Fruit fly (Drosophila melanogaster) whole organism, embryonic: Measurements from ENCODE around the gene CG17190.

ENCODE experiments used
- Antp ChIP-seq: fragments of 200-800 bp; sonication (Bioruptor generic); optimal IDR thresholded peaks from 3 replicates; lab custom pipeline; 2016; ENCODE audit warnings: missing biosample characterization, missing genetic modification characterization
- CG10959 ChIP-seq: fragments of 200-800 bp; sonication (Bioruptor generic); IDR thresholded peaks from 2 replicates; pipeline ENCODE4 v1.3.6; 2022; ENCODE audit warnings: missing biosample characterization, missing genetic modification characterization
- CG14667 ChIP-seq: fragments of 200-800 bp; sonication (Bioruptor generic); IDR thresholded peaks from 2 replicates; pipeline ENCODE4 v1.3.6; 2022; ENCODE audit warnings: missing biosample characterization, missing genetic modification characterization
- CG15073 ChIP-seq: fragments of 200-800 bp; sonication (Bioruptor generic); optimal IDR thresholded peaks from 2 replicates; lab custom pipeline; 2016; ENCODE audit warnings: missing biosample characterization, missing genetic modification characterization
- CG15601 ChIP-seq: fragments of 200-800 bp; sonication (Bioruptor generic); optimal IDR thresholded peaks from 3 replicates; lab custom pipeline; 2019; ENCODE audit warnings: missing biosample characterization, mild to moderate bottlenecking, missing genetic modification characterization, moderate library complexity
- CG16815 ChIP-seq: fragments of 200-800 bp; sonication (Bioruptor generic); optimal IDR thresholded peaks from 3 replicates; lab custom pipeline; 2017; ENCODE audit warnings: missing biosample characterization, mild to moderate bottlenecking, missing genetic modification characterization
- CG17385 ChIP-seq: fragments of 200-800 bp; sonication (Bioruptor generic); optimal IDR thresholded peaks from 3 replicates; lab custom pipeline; 2018; ENCODE audit warnings: missing biosample characterization, mild to moderate bottlenecking, missing genetic modification characterization
- CG1832 ChIP-seq: fragments of 200-800 bp; sonication (Bioruptor generic); optimal IDR thresholded peaks from 2 replicates; lab custom pipeline; 2017; ENCODE audit warnings: missing biosample characterization, mild to moderate bottlenecking, missing genetic modification characterization, inconsistent platforms
- CG2120 ChIP-seq: fragments of 200-800 bp; sonication (Bioruptor generic); optimal IDR thresholded peaks from 3 replicates; lab custom pipeline; 2016; ENCODE audit warnings: missing biosample characterization, missing genetic modification characterization
- CG30431 ChIP-seq: fragments of 200-800 bp; sonication (Bioruptor generic); optimal IDR thresholded peaks from 2 replicates; lab custom pipeline; 2017; ENCODE audit warnings: missing biosample characterization, missing genetic modification characterization
- CG3163 ChIP-seq: fragments of 200-800 bp; sonication (Bioruptor generic); optimal IDR thresholded peaks from 3 replicates; lab custom pipeline; 2016; ENCODE audit warnings: missing biosample characterization, missing genetic modification characterization
- CG3847 ChIP-seq: fragments of 200-800 bp; sonication (Bioruptor generic); IDR thresholded peaks from 2 replicates; pipeline ENCODE4 v1.3.6; 2022; ENCODE audit warnings: missing biosample characterization, missing genetic modification characterization
- CG4424 ChIP-seq: fragments of 200-800 bp; sonication (Bioruptor generic); optimal IDR thresholded peaks from 3 replicates; lab custom pipeline; 2016; ENCODE audit warnings: missing biosample characterization, missing genetic modification characterization
- CG6791 ChIP-seq: fragments of 200-800 bp; sonication (Bioruptor generic); IDR thresholded peaks from 3 replicates; pipeline ENCODE4 v1.3.6; 2022; ENCODE audit warnings: missing biosample characterization, missing genetic modification characterization; ENCODE audit not compliant: partially characterized antibody
- CG6813 ChIP-seq: fragments of 200-800 bp; sonication (Bioruptor generic); optimal IDR thresholded peaks from 2 replicates; lab custom pipeline; 2017; ENCODE audit warnings: missing biosample characterization, missing genetic modification characterization, mild to moderate bottlenecking, moderate library complexity, missing genetic modification reagents
- CG7963 ChIP-seq: fragments of 200-800 bp; sonication (Bioruptor generic); IDR thresholded peaks from 3 replicates; pipeline ENCODE4 v1.3.6; 2022; ENCODE audit warnings: missing biosample characterization, missing genetic modification characterization; ENCODE audit not compliant: partially characterized antibody
- CG8290 ChIP-seq, 3 experiments: fragments of 200-800 bp; sonication (Bioruptor generic); optimal IDR thresholded peaks; 2 replicates each; lab custom pipeline; 2016 to 2019; ENCODE audit warnings: missing biosample characterization in 3 of 3, missing genetic modification characterization in 3 of 3, mild to moderate bottlenecking in 2 of 3, moderate library complexity in 1 of 3
- CG9727 ChIP-seq: fragments of 200-800 bp; sonication (Bioruptor generic); optimal IDR thresholded peaks from 3 replicates; lab custom pipeline; 2017; ENCODE audit warnings: missing biosample characterization, mild to moderate bottlenecking, missing genetic modification characterization
- CG9817 ChIP-seq: fragments of 200-800 bp; sonication (Bioruptor generic); optimal IDR thresholded peaks from 2 replicates; lab custom pipeline; 2018; ENCODE audit warnings: missing biosample characterization, mild to moderate bottlenecking, missing genetic modification characterization, moderate library complexity
- CTCF ChIP-seq: fragments of 200-800 bp; sonication (Bioruptor generic); optimal IDR thresholded peaks from 2 replicates; lab custom pipeline; 2017; ENCODE audit warnings: missing biosample characterization, mild to moderate bottlenecking, missing genetic modification characterization, moderate library complexity
- D ChIP-seq, 2 experiments: fragments of 200-800 bp in 1 of 2; fragments of >200 bp in 1 of 2; sonication (Bioruptor generic) in 1 of 2; optimal IDR thresholded peaks; 2 replicates in 1 of 2; 3 replicates in 1 of 2; lab custom pipeline; 2017; ENCODE audit warnings: mild to moderate bottlenecking in 1 of 2, missing biosample characterization in 1 of 2, missing genetic modification characterization in 1 of 2, missing genetic modification reagents in 1 of 2
- D19A ChIP-seq: fragments of 200-800 bp; optimal IDR thresholded peaks from 3 replicates; lab custom pipeline; 2019; ENCODE audit warnings: missing biosample characterization, mild to moderate bottlenecking, missing genetic modification characterization, moderate library complexity
- Deaf1 ChIP-seq: fragments of 200-800 bp; optimal IDR thresholded peaks from 3 replicates; lab custom pipeline; 2019; ENCODE audit warnings: missing biosample characterization, mild to moderate bottlenecking, missing genetic modification characterization, moderate library complexity
- Ets97D ChIP-seq: fragments of 200-800 bp; sonication (Bioruptor generic); optimal IDR thresholded peaks from 3 replicates; lab custom pipeline; 2016; ENCODE audit warnings: missing biosample characterization, missing genetic modification characterization
- Jarid2 ChIP-seq: fragments of 200-800 bp; sonication (Bioruptor generic); optimal IDR thresholded peaks from 3 replicates; lab custom pipeline; 2017; ENCODE audit warnings: mild to moderate bottlenecking, missing biosample characterization, missing genetic modification reagents, missing genetic modification characterization
- Max ChIP-seq: fragments of 200-800 bp; sonication (Bioruptor generic); optimal IDR thresholded peaks from 2 replicates; lab custom pipeline; 2016; ENCODE audit warnings: missing biosample characterization, mild to moderate bottlenecking, missing genetic modification characterization
- Nf-YB ChIP-seq: fragments of 200-800 bp; sonication (Bioruptor generic); optimal IDR thresholded peaks from 3 replicates; lab custom pipeline; 2019; ENCODE audit warnings: missing biosample characterization, mild to moderate bottlenecking, missing genetic modification characterization, moderate library complexity
- Opbp ChIP-seq: fragments of 200-800 bp; sonication (Bioruptor generic); IDR thresholded peaks from 3 replicates; pipeline ENCODE4 v1.3.6; 2022; ENCODE audit warnings: missing biosample characterization, missing genetic modification characterization; ENCODE audit not compliant: partially characterized antibody
- Six4 ChIP-seq: fragments of 200-800 bp; sonication (Bioruptor generic); optimal IDR thresholded peaks from 2 replicates; lab custom pipeline; 2016; ENCODE audit warnings: missing biosample characterization, missing genetic modification characterization
- Trl ChIP-seq, 3 experiments: fragments of >200 bp in 2 of 3; fragments of 200-800 bp in 1 of 3; sonication (Bioruptor generic) in 1 of 3; optimal IDR thresholded peaks; 2 replicates in 1 of 3; 3 replicates in 2 of 3; lab custom pipeline; 2016 to 2017; ENCODE audit warnings: missing biosample characterization in 1 of 3, missing genetic modification characterization in 1 of 3
- chm ChIP-seq: fragments of 200-800 bp; sonication (Bioruptor generic); IDR thresholded peaks from 2 replicates; pipeline ENCODE4 v1.3.6; 2022; ENCODE audit warnings: missing biosample characterization, missing genetic modification characterization
- dm ChIP-seq: fragments of 200-800 bp; sonication (Bioruptor generic); optimal IDR thresholded peaks from 3 replicates; lab custom pipeline; 2016; ENCODE audit warnings: missing biosample characterization, missing genetic modification characterization
- exex ChIP-seq: fragments of 200-800 bp; sonication (Bioruptor generic); optimal IDR thresholded peaks from 4 replicates; lab custom pipeline; 2018; ENCODE audit warnings: missing biosample characterization, mild to moderate bottlenecking, missing genetic modification characterization, moderate library complexity
- fru ChIP-seq: fragments of >200 bp; optimal IDR thresholded peaks from 2 replicates; lab custom pipeline; 2017
- gsb-n ChIP-seq: fragments of 200-800 bp; sonication (Bioruptor generic); optimal IDR thresholded peaks from 3 replicates; lab custom pipeline; 2018; ENCODE audit warnings: missing biosample characterization, mild to moderate bottlenecking, missing genetic modification characterization
- gt ChIP-seq: fragments of 200-800 bp; sonication (Bioruptor generic); IDR thresholded peaks from 2 replicates; pipeline ENCODE4 v1.3.6; 2022; ENCODE audit warnings: missing biosample characterization, missing genetic modification characterization
- insv ChIP-seq, 2 experiments: fragments of 200-800 bp; sonication (Bioruptor generic); optimal IDR thresholded peaks; 3 replicates each; lab custom pipeline; 2016 to 2018; ENCODE audit warnings: missing biosample characterization in 2 of 2, missing genetic modification characterization in 2 of 2
- knrl ChIP-seq: fragments of 200-800 bp; sonication (Bioruptor generic); IDR thresholded peaks from 3 replicates; pipeline ENCODE4 v1.3.6; 2022; ENCODE audit warnings: missing biosample characterization, missing genetic modification characterization; ENCODE audit not compliant: partially characterized antibody
- onecut ChIP-seq: fragments of 200-800 bp; sonication (Bioruptor generic); IDR thresholded peaks from 2 replicates; pipeline ENCODE4 v1.3.6; 2022; ENCODE audit warnings: missing biosample characterization, missing genetic modification characterization
- prd ChIP-seq, 3 experiments: fragments of >200 bp in 2 of 3; fragments of 200-800 bp in 1 of 3; sonication (Bioruptor generic) in 1 of 3; optimal IDR thresholded peaks in 2 of 3; IDR thresholded peaks in 1 of 3; 2 replicates in 2 of 3; 3 replicates in 1 of 3; pipeline versions ENCODE4 v1.3.6 to Lab custom; 2017 to 2022; ENCODE audit warnings: missing biosample characterization in 1 of 3, missing genetic modification characterization in 1 of 3
- sens ChIP-seq: fragments of 200-800 bp; sonication (Bioruptor generic); peaks from one replicate; lab custom pipeline; 2016; ENCODE audit warnings: missing biosample characterization, missing genetic modification characterization
- sisA ChIP-seq: fragments of 200-800 bp; sonication (Bioruptor generic); IDR thresholded peaks from 2 replicates; pipeline ENCODE4 v1.3.6; 2022; ENCODE audit warnings: missing biosample characterization, missing genetic modification characterization
- so ChIP-seq: fragments of 200-800 bp; sonication (Bioruptor generic); IDR thresholded peaks from 3 replicates; pipeline ENCODE4 v1.3.6; 2022; ENCODE audit warnings: missing biosample characterization, missing genetic modification characterization
- sr ChIP-seq: fragments of 200-800 bp; sonication (Bioruptor generic); IDR thresholded peaks from 3 replicates; pipeline ENCODE4 v1.3.6; 2022; ENCODE audit warnings: missing biosample characterization, missing genetic modification characterization
- tap ChIP-seq: fragments of 200-800 bp; optimal IDR thresholded peaks from 3 replicates; lab custom pipeline; 2019; ENCODE audit warnings: missing biosample characterization, mild to moderate bottlenecking, missing genetic modification characterization, moderate library complexity
- unpg ChIP-seq: fragments of 200-800 bp; sonication (Bioruptor generic); optimal IDR thresholded peaks from 3 replicates; lab custom pipeline; 2018; ENCODE audit warnings: missing biosample characterization, mild to moderate bottlenecking, missing genetic modification characterization, moderate library complexity
- zen ChIP-seq: fragments of 200-800 bp; sonication (Bioruptor generic); optimal IDR thresholded peaks from 3 replicates; lab custom pipeline; 2018; ENCODE audit warnings: missing biosample characterization, mild to moderate bottlenecking, missing genetic modification characterization, moderate library complexity

CG17190 gene

DNA sequence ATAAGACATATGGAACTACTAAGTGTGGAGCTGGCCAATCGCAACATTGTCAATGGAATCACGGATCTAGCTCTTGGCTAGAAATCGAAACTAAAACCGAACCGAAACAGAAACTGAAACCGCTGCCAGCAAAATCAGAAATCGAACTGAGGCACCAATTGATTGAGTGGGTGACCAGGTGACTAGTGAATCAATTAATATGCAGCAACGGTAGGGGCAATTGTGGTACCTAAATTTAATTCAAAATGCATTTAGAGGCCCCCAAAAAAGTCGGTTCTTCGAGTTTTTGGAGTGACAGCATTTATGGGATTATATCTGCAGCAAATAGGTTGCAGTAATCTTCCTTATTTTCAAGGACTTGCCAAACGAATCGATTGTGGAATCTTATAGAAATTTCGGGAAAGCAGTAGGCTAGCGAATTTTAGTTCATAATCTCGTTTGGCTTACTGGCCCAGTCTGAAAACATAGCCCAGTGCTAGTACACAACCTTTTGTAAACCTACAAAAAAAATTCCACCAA lies at the start of gene CG17190, which contains the start of gene CG4836:
CG17190 (minus strand) TSS at position 101 of the 519 bp plus-strand sequence.
CG4836 (plus strand) TSS at position 469 of the 519 bp plus-strand sequence.
- TF ChIP-seq D19A (tag; lab: Kevin White, UChicago) = no peak
- TF ChIP-seq Nf-YB (GFP tag; lab: Kevin White, UChicago) = no peak
- no peak for TF ChIP-seq CG3163 (GFP tag; lab: Kevin White, UChicago)
- no peak for TF ChIP-seq Max
- TF ChIP-seq unpg (GFP tag; lab: Kevin White, UChicago) = no peak
- no peak for TF ChIP-seq CG1832
- TF ChIP-seq Ets97D = no peak
- TF ChIP-seq D (optimal IDR thresholded peaks at IDR 0.05; lab: Kevin White, UChicago) = no peak
- no peak for TF ChIP-seq D (GFP tag; optimal IDR thresholded peaks at IDR 0.05; lab: Kevin White, UChicago)
- no peak for TF ChIP-seq CG17385 (GFP tag; lab: Kevin White, UChicago)
- no peak for TF ChIP-seq so
- no peak for TF ChIP-seq tap
- TF ChIP-seq Jarid2 (GFP tag; lab: Kevin White, UChicago) = no peak
- TF ChIP-seq fru (lab: Kevin White, UChicago) = no peak
- no peak for TF ChIP-seq dm (GFP tag; lab: Kevin White, UChicago)
- TF ChIP-seq CG6813 (GFP tag; lab: Kevin White, UChicago) = no peak
- TF ChIP-seq CG4424 (GFP tag; lab: Kevin White, UChicago) = no peak
- TF ChIP-seq CG2120 (GFP tag; lab: Kevin White, UChicago) = no peak
- TF ChIP-seq chm (GFP tag; lab: Robert Waterston, UW) = no peak
- no peak for TF ChIP-seq prd (optimal IDR thresholded peaks at IDR 0.05; lab: Kevin White, UChicago)
- no peak for TF ChIP-seq prd (GFP tag; IDR thresholded peaks at IDR 0.05; lab: Robert Waterston, UW)

DNA sequence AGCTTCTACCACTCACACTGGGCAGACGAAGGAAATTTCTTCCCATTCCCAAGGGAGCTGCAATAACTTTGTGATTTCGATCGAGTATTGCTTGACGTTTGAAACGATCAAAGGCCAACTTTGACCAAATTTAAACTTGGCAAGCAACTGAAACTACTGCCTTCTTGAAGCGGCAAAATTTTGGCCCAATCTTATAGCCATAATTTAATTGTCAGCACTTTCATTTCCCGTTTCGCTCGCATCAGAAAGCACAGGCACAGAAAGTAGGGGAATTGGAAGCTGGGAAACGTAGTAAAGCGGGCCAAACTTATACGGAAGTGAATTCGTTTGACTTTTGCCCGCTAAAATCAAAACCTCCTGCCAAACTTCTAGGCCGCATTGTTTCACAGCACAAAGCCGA lies 46.3 kb upstream of the CG17190 start, which contains the start of gene CG4390:
CG4390 (minus strand) TSS at position 101 of the 400 bp plus-strand sequence.
- TF ChIP-seq sens (GFP tag; lab: Kevin White, UChicago) = no peak
- TF ChIP-seq CG30431 (GFP tag; lab: Kevin White, UChicago) = no peak
- TF ChIP-seq Deaf1 (tag; lab: Kevin White, UChicago) = no peak

DNA sequence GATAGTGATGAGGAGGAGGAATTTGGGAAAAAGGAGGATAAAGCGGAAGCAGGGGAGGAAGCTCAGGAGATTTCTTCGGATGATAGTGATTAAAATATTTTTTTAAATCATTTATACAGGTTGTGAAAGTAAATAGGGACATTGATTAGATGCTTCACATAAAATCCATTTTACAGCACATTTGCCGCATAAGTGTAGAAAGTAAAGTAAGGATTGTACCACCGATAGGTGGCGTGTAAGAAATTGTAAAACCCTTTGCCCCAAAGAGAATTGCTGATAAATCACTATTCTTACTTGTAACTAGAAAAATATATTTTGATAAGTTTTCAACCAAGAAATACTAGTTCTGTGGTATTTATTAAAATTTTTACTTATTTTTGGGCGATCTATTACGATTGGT lies 45.7 kb upstream of the CG17190 start:
- TF ChIP-seq CTCF (peak; percentile 94), insv (GFP tag; optimal IDR thresholded peaks at IDR 0.05; lab: Kevin White, UChicago) (no peak), CG9727 (GFP tag; lab: Kevin White, UChicago) (no peak), CG7963 (GFP tag; lab: Robert Waterston, UW) (no peak), CG8290 (GFP tag; optimal IDR thresholded peaks at IDR 0.05; lab: Kevin White, UChicago) (no peak), CG8290 (tag; optimal IDR thresholded peaks at IDR 0.05; lab: Kevin White, UChicago) (no peak), CG14667 (no peak), exex (tag; lab: Kevin White, UChicago) (no peak), CG6791 (GFP tag; lab: Robert Waterston, UW) (peak; percentile 70; the same call in 2 of the 3 replicates), CG16815 (GFP tag; lab: Kevin White, UChicago) (no peak), Antp (GFP tag; lab: Kevin White, UChicago) (no peak), zen (no peak), CG15601 (no peak), CG10959 (GFP tag; lab: Robert Waterston, UW) (no peak), CG9817 (tag; lab: Kevin White, UChicago) (no peak), CG3847 (no peak), Trl (optimal IDR thresholded peaks at IDR 0.05; lab: Kevin White, UChicago) (no peak), Trl (GFP tag; optimal IDR thresholded peaks at IDR 0.05; lab: Kevin White, UChicago) (no peak), sisA (GFP tag; lab: Robert Waterston, UW) (no peak), Six4 (GFP tag; lab: Kevin White, UChicago) (no peak), knrl (GFP tag; lab: Robert Waterston, UW) (peak; percentile 53; the same call in 2 of the 3 replicates), sens (GFP tag; lab: Kevin White, UChicago) (peak; percentile 38), Ets97D (no peak), sr (GFP tag; lab: Robert Waterston, UW) (no peak), onecut (no peak), gsb-n (tag; lab: Kevin White, UChicago) (no peak), Opbp (GFP tag; lab: Robert Waterston, UW) (no peak; the same call in 2 of the 3 replicates), CG15073 (GFP tag; lab: Kevin White, UChicago) (no peak), gt (GFP tag; lab: Robert Waterston, UW) (no peak)
